Fruit fly (Drosophila melanogaster): Measurements from ENCODE around the gene CG11865.
A peak's percentile ranks its signal among the peaks of the same experiment; 100 is the strongest.

The CG11865 gene

dm6 chr2L:15616697-15617096 lies at the start of gene CG11865:
Gene CG11865 (plus strand): TSS chr2L:15616997.
- TF ChIP-seq Lpt (GFP tag; optimal IDR thresholded peaks at IDR 0.05) (no peak), CG6792 (GFP tag; optimal IDR thresholded peaks at IDR 0.05) (no peak), Hr38 (GFP tag; optimal IDR thresholded peaks at IDR 0.05) (no peak), CG6808 (GFP tag; optimal IDR thresholded peaks at IDR 0.05) (no peak), CG4318 (GFP tag; optimal IDR thresholded peaks at IDR 0.05) (no peak), CG8319 (GFP tag; optimal IDR thresholded peaks at IDR 0.05) (no peak), Hr39 (GFP tag; optimal IDR thresholded peaks at IDR 0.05) (no peak), CG3032 (tag; optimal IDR thresholded peaks at IDR 0.05) (no peak), CG9139 (GFP tag; optimal IDR thresholded peaks at IDR 0.05) (no peak)

- peak; percentile 38 for TF ChIP-seq svp (GFP tag)
- TF ChIP-seq lz (GFP tag; optimal IDR thresholded peaks at IDR 0.05), result no peak
- no peak for TF ChIP-seq CG11294 (GFP tag; IDR thresholded peaks at IDR 0.05)
These were observed 7.7 kb upstream of the CG11865 start for dm6 chr2L:15609139-15609538.

dm6 chr2L:15611669-15612308 lies 5.0 kb upstream of the CG11865 start, which contains the start of gene CG15255:
Gene CG15255 (minus strand): TSS chr2L:15611719.
- no peak for TF ChIP-seq spab (GFP tag; optimal IDR thresholded peaks at IDR 0.05)
- TF ChIP-seq vri (GFP tag; optimal IDR thresholded peaks at IDR 0.05), result peak; percentile 91
- TF ChIP-seq Smox (GFP tag; optimal IDR thresholded peaks at IDR 0.05), result no peak
- TF ChIP-seq Sox15 (GFP tag; optimal IDR thresholded peaks at IDR 0.05), result no peak

dm6 chr2L:15613285-15613912 lies 3.4 kb upstream of the CG11865 start, which contains the start of gene Semp1:
Gene Semp1 (minus strand): TSS chr2L:15613335.
- TF ChIP-seq Sox15 (GFP tag; optimal IDR thresholded peaks at IDR 0.05) (no peak), cyc (GFP tag; optimal IDR thresholded peaks at IDR 0.05) (no peak), CG6276 (GFP tag; optimal IDR thresholded peaks at IDR 0.05) (no peak)

- no peak for TF ChIP-seq Sox102F (GFP tag; optimal IDR thresholded peaks at IDR 0.05)
- no peak for TF ChIP-seq CG10631 (GFP tag; optimal IDR thresholded peaks at IDR 0.05)
- TF ChIP-seq Sox15 (GFP tag; optimal IDR thresholded peaks at IDR 0.05), result no peak
- TF ChIP-seq CG16779 (tag; optimal IDR thresholded peaks at IDR 0.05), result no peak
- TF ChIP-seq CG31627 (GFP tag; optimal IDR thresholded peaks at IDR 0.05), result no peak
- no peak for TF ChIP-seq CG32006 (GFP tag; optimal IDR thresholded peaks at IDR 0.05)
- no peak for TF ChIP-seq OdsH (GFP tag; optimal IDR thresholded peaks at IDR 0.05)
- TF ChIP-seq achi (GFP tag; optimal IDR thresholded peaks at IDR 0.05), result no peak
- no peak for TF ChIP-seq eg (GFP tag; IDR thresholded peaks at IDR 0.05)
- TF ChIP-seq CG9139 (GFP tag; optimal IDR thresholded peaks at IDR 0.05), result no peak
- TF ChIP-seq CG6792 (GFP tag; optimal IDR thresholded peaks at IDR 0.05), result no peak
- no peak for TF ChIP-seq esn (GFP tag; optimal IDR thresholded peaks at IDR 0.05)
- no peak for TF ChIP-seq CG1621 (tag; optimal IDR thresholded peaks at IDR 0.05)
These were observed 2.1 kb upstream of the CG11865 start, which contains the start of gene CG15254 for dm6 chr2L:15614728-15615127. Gene CG15254 (minus strand): TSS chr2L:15614828.

- TF ChIP-seq CG8319 (GFP tag; optimal IDR thresholded peaks at IDR 0.05) (no peak), achi (GFP tag; optimal IDR thresholded peaks at IDR 0.05) (no peak), CG32006 (GFP tag; optimal IDR thresholded peaks at IDR 0.05) (no peak), svp (GFP tag) (no peak), Eip78C (GFP tag) (no peak), pdm3 (GFP tag; optimal IDR thresholded peaks at IDR 0.05) (no peak), CG6854 (GFP tag; optimal IDR thresholded peaks at IDR 0.05) (no peak), CG11294 (GFP tag; IDR thresholded peaks at IDR 0.05) (no peak), cyc (GFP tag; optimal IDR thresholded peaks at IDR 0.05) (no peak), Eip93F (GFP tag; optimal IDR thresholded peaks at IDR 0.05) (no peak), CG10669 (GFP tag; optimal IDR thresholded peaks at IDR 0.05) (no peak), Sox14 (GFP tag; optimal IDR thresholded peaks at IDR 0.05) (no peak), CG34406 (GFP tag; optimal IDR thresholded peaks at IDR 0.05) (no peak), Ets21C (GFP tag; optimal IDR thresholded peaks at IDR 0.05) (no peak), Lpt (GFP tag; optimal IDR thresholded peaks at IDR 0.05) (no peak), Eip75B (GFP tag; optimal IDR thresholded peaks at IDR 0.05) (no peak), Gug (GFP tag; IDR thresholded peaks at IDR 0.05) (no peak), CG6792 (GFP tag; optimal IDR thresholded peaks at IDR 0.05) (no peak), Met (GFP tag; optimal IDR thresholded peaks at IDR 0.05) (no peak), Sox102F (GFP tag; optimal IDR thresholded peaks at IDR 0.05) (no peak)
These were observed 546 bp upstream of the CG11865 start, which contains the start of gene CG15253 for dm6 chr2L:15616251-15616650. Gene CG15253 (minus strand): TSS chr2L:15616351.

Measured in whole organism, prepupa.